Fruit fly (Drosophila melanogaster) whole organism, embryonic: ENCODE results near the gene Bmcp.

ENCODE experiments used
- BEAF-32 ChIP-seq: fragments of 200-800 bp; sonication (Bioruptor generic); optimal IDR thresholded peaks from 3 replicates; lab custom pipeline; 2017; ENCODE audit warnings: missing biosample characterization, missing genetic modification characterization, mild to moderate bottlenecking, moderate library complexity, missing genetic modification reagents
- Blimp-1 ChIP-seq: fragments of 200-800 bp; sonication (Bioruptor generic); optimal IDR thresholded peaks from 3 replicates; lab custom pipeline; 2018; ENCODE audit warnings: missing biosample characterization, missing genetic modification characterization, mild to moderate bottlenecking, moderate library complexity, missing genetic modification reagents
- CG1024 ChIP-seq: fragments of 200-800 bp; sonication (Bioruptor generic); IDR thresholded peaks from 2 replicates; pipeline ENCODE4 v1.3.6; 2022; ENCODE audit warnings: missing biosample characterization, missing genetic modification characterization
- CG11723 ChIP-seq: fragments of 200-800 bp; sonication (Bioruptor generic); optimal IDR thresholded peaks from 2 replicates; lab custom pipeline; 2017; ENCODE audit warnings: missing biosample characterization, mild to moderate bottlenecking, missing genetic modification characterization
- CG12071 ChIP-seq: fragments of 200-800 bp; sonication (Bioruptor generic); optimal IDR thresholded peaks from 3 replicates; lab custom pipeline; 2018; ENCODE audit warnings: missing biosample characterization, mild to moderate bottlenecking, missing genetic modification characterization
- CG12391 ChIP-seq: fragments of 200-800 bp; sonication (Bioruptor generic); optimal IDR thresholded peaks from 3 replicates; lab custom pipeline; 2018; ENCODE audit warnings: missing biosample characterization, mild to moderate bottlenecking, missing genetic modification characterization, moderate library complexity
- CG15514 ChIP-seq: fragments of 200-800 bp; sonication (Bioruptor generic); optimal IDR thresholded peaks from 3 replicates; lab custom pipeline; 2017; ENCODE audit warnings: missing biosample characterization, missing genetic modification characterization, mild to moderate bottlenecking, moderate library complexity, missing genetic modification reagents
- CG1603 ChIP-seq: fragments of 200-800 bp; sonication (Bioruptor generic); optimal IDR thresholded peaks from 2 replicates; lab custom pipeline; 2019; ENCODE audit warnings: missing biosample characterization, mild to moderate bottlenecking, missing genetic modification characterization, moderate library complexity
- CG17829 ChIP-seq: fragments of 200-800 bp; optimal IDR thresholded peaks from 2 replicates; lab custom pipeline; 2019; ENCODE audit warnings: missing biosample characterization, mild to moderate bottlenecking, missing genetic modification characterization, moderate library complexity
- CG2116 ChIP-seq: fragments of 200-800 bp; sonication (Bioruptor generic); optimal IDR thresholded peaks from 3 replicates; lab custom pipeline; 2018; ENCODE audit warnings: missing biosample characterization, mild to moderate bottlenecking, missing genetic modification characterization
- CG2129 ChIP-seq: fragments of 200-800 bp; sonication (Bioruptor generic); IDR thresholded peaks from 2 replicates; pipeline ENCODE4 v1.3.6; 2022; ENCODE audit warnings: missing biosample characterization, missing genetic modification characterization; ENCODE audit not compliant: partially characterized antibody
- CG2712 ChIP-seq: fragments of 200-800 bp; optimal IDR thresholded peaks from 3 replicates; lab custom pipeline; 2019; ENCODE audit warnings: missing biosample characterization, mild to moderate bottlenecking, missing genetic modification characterization, moderate library complexity
- CG6254 ChIP-seq: fragments of 200-800 bp; sonication (Bioruptor generic); optimal IDR thresholded peaks from 3 replicates; lab custom pipeline; 2017; ENCODE audit warnings: mild to moderate bottlenecking, missing biosample characterization, missing genetic modification reagents, missing genetic modification characterization
- CG6654 ChIP-seq: fragments of 200-800 bp; sonication (Bioruptor generic); optimal IDR thresholded peaks from 2 replicates; lab custom pipeline; 2017; ENCODE audit warnings: missing biosample characterization, mild to moderate bottlenecking, missing genetic modification characterization
- CG6854 ChIP-seq: fragments of 200-800 bp; sonication (Bioruptor generic); optimal IDR thresholded peaks from 3 replicates; lab custom pipeline; 2017; ENCODE audit warnings: missing biosample characterization, mild to moderate bottlenecking, missing genetic modification characterization
- CG7963 ChIP-seq: fragments of 200-800 bp; sonication (Bioruptor generic); IDR thresholded peaks from 3 replicates; pipeline ENCODE4 v1.3.6; 2022; ENCODE audit warnings: missing biosample characterization, missing genetic modification characterization; ENCODE audit not compliant: partially characterized antibody
- CG8290 ChIP-seq, 3 experiments: fragments of 200-800 bp; sonication (Bioruptor generic); optimal IDR thresholded peaks; 2 replicates each; lab custom pipeline; 2016 to 2019; ENCODE audit warnings: missing biosample characterization in 3 of 3, missing genetic modification characterization in 3 of 3, mild to moderate bottlenecking in 2 of 3, moderate library complexity in 1 of 3
- CHES-1-like ChIP-seq: fragments of 200-800 bp; sonication (Bioruptor generic); optimal IDR thresholded peaks from 2 replicates; lab custom pipeline; 2016; ENCODE audit warnings: missing biosample characterization, missing genetic modification characterization
- Dll ChIP-seq: fragments of 200-800 bp; sonication (Bioruptor generic); IDR thresholded peaks from 4 replicates; pipeline ENCODE4 v1.3.6; 2022; ENCODE audit warnings: missing biosample characterization, missing genetic modification characterization; ENCODE audit not compliant: partially characterized antibody
- Doc3 ChIP-seq: fragments of 200-800 bp; sonication (Bioruptor generic); IDR thresholded peaks from 3 replicates; pipeline ENCODE4 v1.3.6; 2022; ENCODE audit warnings: missing biosample characterization, missing genetic modification characterization; ENCODE audit not compliant: partially characterized antibody
- Elba2 ChIP-seq: fragments of 200-800 bp; sonication (Bioruptor generic); optimal IDR thresholded peaks from 3 replicates; lab custom pipeline; 2016; ENCODE audit warnings: missing biosample characterization, missing genetic modification characterization
- HmgD ChIP-seq: fragments of 200-800 bp; sonication (Bioruptor generic); optimal IDR thresholded peaks from 3 replicates; lab custom pipeline; 2016; ENCODE audit warnings: missing biosample characterization, missing genetic modification characterization
- MBD-R2 ChIP-seq: fragments of 200-800 bp; sonication (Bioruptor generic); IDR thresholded peaks from 2 replicates; pipeline ENCODE4 v1.3.6; 2022; ENCODE audit warnings: missing biosample characterization, missing genetic modification characterization
- Med ChIP-seq: fragments of 200-800 bp; sonication (Bioruptor generic); peaks from one replicate; lab custom pipeline; 2016; ENCODE audit warnings: missing biosample characterization, missing genetic modification characterization, mild to moderate bottlenecking, inconsistent platforms, moderate library complexity
- NC2β ChIP-seq: fragments of 200-800 bp; sonication (Bioruptor generic); optimal IDR thresholded peaks from 2 replicates; lab custom pipeline; 2016; ENCODE audit warnings: missing biosample characterization, missing genetic modification characterization
- Nf-YC ChIP-seq: fragments of 200-800 bp; optimal IDR thresholded peaks from 3 replicates; lab custom pipeline; 2019; ENCODE audit warnings: missing biosample characterization, mild to moderate bottlenecking, missing genetic modification characterization, moderate library complexity
- NfI ChIP-seq: fragments of 200-800 bp; sonication (Bioruptor generic); optimal IDR thresholded peaks from 3 replicates; lab custom pipeline; 2018; ENCODE audit warnings: missing biosample characterization, mild to moderate bottlenecking, missing genetic modification characterization, moderate library complexity
- PHDP ChIP-seq: fragments of 200-800 bp; sonication (Bioruptor generic); optimal IDR thresholded peaks from 3 replicates; lab custom pipeline; 2018; ENCODE audit warnings: missing biosample characterization, mild to moderate bottlenecking, missing genetic modification characterization, moderate library complexity
- Pdp1 ChIP-seq, 2 experiments: fragments of 200-800 bp; sonication (Bioruptor generic); optimal IDR thresholded peaks; 3 replicates each; lab custom pipeline; 2016; ENCODE audit warnings: missing biosample characterization in 2 of 2, missing genetic modification characterization in 2 of 2, mild to moderate bottlenecking in 1 of 2, moderate library complexity in 1 of 2
- Spps ChIP-seq: fragments of 200-800 bp; sonication (Bioruptor generic); optimal IDR thresholded peaks from 2 replicates; lab custom pipeline; 2018; ENCODE audit warnings: missing biosample characterization, mild to moderate bottlenecking, missing genetic modification characterization
- Sry-β ChIP-seq: fragments of 200-800 bp; sonication (Bioruptor generic); optimal IDR thresholded peaks from 2 replicates; lab custom pipeline; 2018; ENCODE audit warnings: missing biosample characterization, mild to moderate bottlenecking, missing genetic modification characterization, moderate library complexity
- Vsx1 ChIP-seq: fragments of 200-800 bp; sonication (Bioruptor generic); optimal IDR thresholded peaks from 2 replicates; lab custom pipeline; 2017; ENCODE audit warnings: missing biosample characterization, mild to moderate bottlenecking, missing genetic modification characterization, missing genetic modification reagents
- YL-1 ChIP-seq: fragments of 200-800 bp; sonication (Bioruptor generic); optimal IDR thresholded peaks from 3 replicates; lab custom pipeline; 2017; ENCODE audit warnings: missing biosample characterization, mild to moderate bottlenecking, missing genetic modification characterization
- amos ChIP-seq: fragments of 200-800 bp; sonication (Bioruptor generic); IDR thresholded peaks from 2 replicates; pipeline ENCODE4 v1.3.6; 2022; ENCODE audit warnings: missing biosample characterization, missing genetic modification characterization; ENCODE audit not compliant: partially characterized antibody
- bcd ChIP-seq: fragments of 200-800 bp; sonication (Bioruptor generic); optimal IDR thresholded peaks from 2 replicates; lab custom pipeline; 2017; ENCODE audit warnings: missing biosample characterization, mild to moderate bottlenecking, missing genetic modification characterization
- cad ChIP-seq: fragments of >200 bp; optimal IDR thresholded peaks from 2 replicates; lab custom pipeline; 2017; ENCODE audit warnings: missing biosample characterization, missing genetic modification characterization
- hbn ChIP-seq: fragments of 200-800 bp; sonication (Bioruptor generic); IDR thresholded peaks from 2 replicates; pipeline ENCODE4 v1.3.6; 2022; ENCODE audit warnings: missing biosample characterization, missing genetic modification characterization; ENCODE audit not compliant: partially characterized antibody
- lab ChIP-seq: fragments of 200-800 bp; sonication (Bioruptor generic); optimal IDR thresholded peaks from 3 replicates; lab custom pipeline; 2017; ENCODE audit warnings: missing biosample characterization, missing genetic modification characterization, mild to moderate bottlenecking, moderate library complexity, missing genetic modification reagents
- luna ChIP-seq: fragments of 200-800 bp; sonication (Bioruptor generic); optimal IDR thresholded peaks from 2 replicates; lab custom pipeline; 2016; ENCODE audit warnings: missing biosample characterization, missing genetic modification characterization
- maf-S ChIP-seq: fragments of 200-800 bp; sonication (Bioruptor generic); optimal IDR thresholded peaks from 2 replicates; lab custom pipeline; 2016; ENCODE audit warnings: missing biosample characterization, missing genetic modification characterization
- nerfin-2 ChIP-seq: fragments of 200-800 bp; sonication (Bioruptor generic); IDR thresholded peaks from 2 replicates; pipeline ENCODE4 v1.3.6; 2022; ENCODE audit warnings: missing biosample characterization, missing genetic modification characterization; ENCODE audit not compliant: partially characterized antibody
- nmo ChIP-seq: fragments of 200-800 bp; sonication (Bioruptor generic); optimal IDR thresholded peaks from 2 replicates; lab custom pipeline; 2018; ENCODE audit warnings: missing biosample characterization, mild to moderate bottlenecking, missing genetic modification characterization, moderate library complexity
- org-1 ChIP-seq: fragments of 200-800 bp; sonication (Bioruptor generic); optimal IDR thresholded peaks from 2 replicates; lab custom pipeline; 2017; ENCODE audit warnings: missing biosample characterization, missing genetic modification characterization
- sd ChIP-seq: fragments of 200-800 bp; sonication (Bioruptor generic); optimal IDR thresholded peaks from 3 replicates; lab custom pipeline; 2018; ENCODE audit warnings: missing biosample characterization, mild to moderate bottlenecking, missing genetic modification characterization, moderate library complexity
- sens ChIP-seq: fragments of 200-800 bp; sonication (Bioruptor generic); peaks from one replicate; lab custom pipeline; 2016; ENCODE audit warnings: missing biosample characterization, missing genetic modification characterization
- sug ChIP-seq: fragments of 200-800 bp; optimal IDR thresholded peaks from 2 replicates; lab custom pipeline; 2019; ENCODE audit warnings: missing biosample characterization, mild to moderate bottlenecking, missing genetic modification characterization, moderate library complexity
- trem ChIP-seq: fragments of 200-800 bp; optimal IDR thresholded peaks from 3 replicates; lab custom pipeline; 2019; ENCODE audit warnings: missing biosample characterization, mild to moderate bottlenecking, missing genetic modification characterization, moderate library complexity

Gene Bmcp

DNA sequence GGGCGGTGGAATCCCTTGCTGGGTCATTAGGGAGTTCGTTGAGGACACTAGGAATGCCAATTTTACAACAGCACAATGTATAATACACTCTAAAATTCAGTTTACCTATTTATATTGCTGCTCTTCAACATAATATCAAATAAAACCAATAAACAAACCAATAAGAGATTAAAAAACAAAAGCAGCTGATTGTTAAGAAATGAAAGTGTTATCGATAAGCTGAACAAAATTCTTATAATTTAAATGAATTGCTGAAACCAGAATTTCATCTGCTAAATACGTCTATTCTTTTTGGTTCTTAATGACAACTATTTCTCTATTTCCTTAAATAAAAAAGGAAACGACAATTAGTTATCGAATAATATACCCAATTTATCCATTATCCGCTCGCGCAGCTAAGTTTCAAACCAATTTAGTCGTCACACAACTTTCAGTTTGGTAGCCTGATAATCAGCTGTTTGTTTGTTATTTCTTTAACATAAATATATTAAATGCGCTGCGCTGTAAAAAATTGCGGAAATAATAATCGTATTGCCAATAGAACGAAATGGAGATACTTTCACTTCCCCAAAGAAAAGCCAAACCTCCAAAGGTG is 29.4 kb upstream of the Bmcp start, which contains the start of the genes Pldn and CG14135 (continued):
- TF ChIP-seq sd (tag; lab: Kevin White, UChicago) (peak; percentile 33), CG12391 (tag; lab: Kevin White, UChicago) (peak; percentile 3), Vsx1 (peak; percentile 8), CG2129 (no peak), CG6854 (GFP tag; lab: Kevin White, UChicago) (peak; percentile 65), CG15514 (GFP tag; lab: Kevin White, UChicago) (peak; percentile 66), NfI (GFP tag; lab: Kevin White, UChicago) (no peak), nerfin-2 (GFP tag; lab: Robert Waterston, UW) (no peak), Pdp1 (GFP tag; optimal IDR thresholded peaks at IDR 0.05; lab: Kevin White, UChicago) (peak in 1 of 2 experiments; percentile 28), Doc3 (GFP tag; lab: Robert Waterston, UW) (peak; percentile 47; the same call in 1 of the 3 replicates), CG11723 (GFP tag; lab: Kevin White, UChicago) (no peak), org-1 (no peak), CG2116 (GFP tag; lab: Kevin White, UChicago) (peak; percentile 69), Nf-YC (tag; lab: Kevin White, UChicago) (peak; percentile 22), Elba2 (GFP tag; lab: Kevin White, UChicago) (peak; percentile 72), CG1603 (tag; lab: Kevin White, UChicago) (peak; percentile 49), nmo (GFP tag; lab: Kevin White, UChicago) (peak; percentile 33), Med (peak; percentile 66), CG12071 (GFP tag; lab: Kevin White, UChicago) (no peak), CG6254 (no peak), CHES-1-like (GFP tag; lab: Kevin White, UChicago) (peak; percentile 9), PHDP (tag; lab: Kevin White, UChicago) (no peak), NC2β (GFP tag; lab: Kevin White, UChicago) (no peak), CG2712 (tag; lab: Kevin White, UChicago) (peak; percentile 16), Blimp-1 (GFP tag; lab: Kevin White, UChicago) (peak; percentile 36), luna (GFP tag; lab: Kevin White, UChicago) (no peak), BEAF-32 (GFP tag; lab: Kevin White, UChicago) (peak; percentile 49), Sry-β (GFP tag; lab: Kevin White, UChicago) (no peak), hbn (GFP tag; lab: Robert Waterston, UW) (0 out of 2 replicates have a peak, but pooled peaks have one; percentile 27), sens (peak; percentile 77), YL-1 (peak; percentile 50), MBD-R2 (GFP tag; lab: Robert Waterston, UW) (peak; percentile 85), CG6654 (GFP tag; lab: Kevin White, UChicago) (peak; percentile 99), lab (no peak), CG8290 (GFP tag; optimal IDR thresholded peaks at IDR 0.05; lab: Kevin White, UChicago) (no peak), CG8290 (tag; optimal IDR thresholded peaks at IDR 0.05; lab: Kevin White, UChicago) (peak in 1 of 2 experiments; percentile 3), CG1024 (GFP tag; lab: Robert Waterston, UW) (no peak), maf-S (GFP tag; lab: Kevin White, UChicago) (no peak), HmgD (GFP tag; lab: Kevin White, UChicago) (no peak), Dll (GFP tag; lab: Robert Waterston, UW) (peak; percentile 61; the same call in 2 of the 4 replicates), sug (tag; lab: Kevin White, UChicago) (peak; percentile 32), Spps (tag; lab: Kevin White, UChicago) (no peak), bcd (GFP tag; lab: Kevin White, UChicago) (peak; percentile 8), amos (GFP tag; lab: Robert Waterston, UW) (peak; percentile 16; the same call in 1 of the 2 replicates), CG7963 (GFP tag; lab: Robert Waterston, UW) (no peak), CG17829 (tag; lab: Kevin White, UChicago) (peak; percentile 10), cad (peak; percentile 20), trem (tag; lab: Kevin White, UChicago) (peak; percentile 53)
